Worm (Caenorhabditis elegans): ENCODE results near the gene C10C5.7.
A peak's percentile ranks its signal among the peaks of the same experiment; 100 is the strongest.

The C10C5.7 gene

DNA sequence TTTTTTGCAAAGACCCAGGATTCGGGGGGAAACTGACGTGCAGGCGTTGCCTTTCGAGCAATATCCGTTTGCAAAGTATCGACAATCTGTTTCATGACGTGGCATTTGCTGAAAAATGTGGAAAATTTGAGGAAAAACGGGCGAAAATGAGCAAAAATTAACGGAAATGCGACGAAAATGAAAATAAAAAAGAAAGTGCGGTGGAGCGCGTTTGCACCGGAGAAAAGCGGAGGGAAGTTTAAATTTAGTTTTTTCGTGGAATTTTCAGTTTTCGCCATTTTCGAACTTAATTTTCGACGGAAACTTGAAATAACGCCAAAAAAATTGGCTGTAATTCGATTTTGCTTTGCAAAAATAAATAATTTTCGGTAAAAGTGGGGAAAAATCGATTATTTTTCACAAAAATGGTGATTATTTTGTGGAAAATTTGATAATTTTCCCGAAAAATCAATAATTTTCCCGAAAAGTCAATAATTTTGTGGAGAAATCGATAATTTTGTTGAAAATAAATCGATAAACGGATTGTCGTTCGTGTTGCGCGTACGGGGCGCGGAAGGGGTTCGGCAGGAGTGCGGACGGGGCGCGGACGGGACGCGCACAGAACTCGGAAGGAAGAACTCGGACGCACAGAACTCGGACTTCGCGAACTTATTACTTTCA lies 19.0 kb downstream of the C10C5.7 start (continued):
- TF ChIP-seq xbp-1 (tag; optimal IDR thresholded peaks at IDR 0.05) (peak; percentile 45), snpc-4 (tag; optimal IDR thresholded peaks at IDR 0.05) (no peak), nhr-90 (tag; optimal IDR thresholded peaks at IDR 0.05; ENCODE audit: poor library complexity) (no peak), tbx-2 (tag; optimal IDR thresholded peaks at IDR 0.05) (peak; percentile 22), mep-1 (tag; optimal IDR thresholded peaks at IDR 0.05) (no peak), hpl-2 (GFP tag; optimal IDR thresholded peaks at IDR 0.05) (no peak), C16A3.4 (tag; optimal IDR thresholded peaks at IDR 0.05) (no peak), nhr-76 (tag; optimal IDR thresholded peaks at IDR 0.05) (no peak), vab-15 (tag; optimal IDR thresholded peaks at IDR 0.05) (no peak), nhr-47 (tag; optimal IDR thresholded peaks at IDR 0.05) (peak; percentile 57), sox-4 (tag; optimal IDR thresholded peaks at IDR 0.05) (no peak), mab-9 (GFP tag; IDR thresholded peaks at IDR 0.05) (no peak), fkh-8 (tag; optimal IDR thresholded peaks at IDR 0.05) (no peak), egl-13 (tag; optimal IDR thresholded peaks at IDR 0.05) (no peak), rnt-1 (tag; optimal IDR thresholded peaks at IDR 0.05) (peak; percentile 45), lir-3 (tag; optimal IDR thresholded peaks at IDR 0.05; ENCODE audit: poor library complexity) (no peak), efl-1 (optimal IDR thresholded peaks at IDR 0.05) (peak; percentile 93 to 96), efl-1 (GFP tag; optimal IDR thresholded peaks at IDR 0.05 in 1 of 2) (peak; percentile 92 to 99), C34B4.2 (tag; optimal IDR thresholded peaks at IDR 0.05) (no peak), ets-5 (GFP tag; IDR thresholded peaks at IDR 0.05) (no peak), nhr-77 (tag; optimal IDR thresholded peaks at IDR 0.05) (no peak), aly-2 (tag; optimal IDR thresholded peaks at IDR 0.05) (no peak), skn-1 (tag; optimal IDR thresholded peaks at IDR 0.05) (no peak), fkh-4 (tag; optimal IDR thresholded peaks at IDR 0.05; ENCODE audit: borderline replicate concordance) (no peak), ceh-88 (GFP tag; IDR thresholded peaks at IDR 0.05) (no peak), elt-2 (tag; optimal IDR thresholded peaks at IDR 0.05) (no peak), pag-3 (tag; optimal IDR thresholded peaks at IDR 0.05; ENCODE audit: borderline replicate concordance, insufficient read depth) (no peak), alr-1 (tag; optimal IDR thresholded peaks at IDR 0.05; ENCODE audit: borderline replicate concordance) (no peak), nhr-20 (tag; optimal IDR thresholded peaks at IDR 0.05) (no peak), elt-3 (tag; optimal IDR thresholded peaks at IDR 0.05) (no peak), ceh-8 (GFP tag; optimal IDR thresholded peaks at IDR 0.05) (no peak), ztf-4 (tag; optimal IDR thresholded peaks at IDR 0.05) (no peak), grh-1 (GFP tag; IDR thresholded peaks at IDR 0.05) (no peak; the same call in 1 of the 2 replicates), efl-3 (GFP tag; optimal IDR thresholded peaks at IDR 0.05) (no peak), lin-15B (tag; optimal IDR thresholded peaks at IDR 0.05) (no peak), sptf-1 (tag; optimal IDR thresholded peaks at IDR 0.05) (no peak), lin-14 (GFP tag; optimal IDR thresholded peaks at IDR 0.05) (no peak), hlh-4 (tag; optimal IDR thresholded peaks at IDR 0.05) (no peak), unc-30 (tag; optimal IDR thresholded peaks at IDR 0.05) (no peak), nhr-85 (tag) (peak; percentile 75), isw-1 (GFP tag; IDR thresholded peaks at IDR 0.05) (peak; percentile 55), hlh-17 (GFP tag; optimal IDR thresholded peaks at IDR 0.05; ENCODE audit: borderline replicate concordance) (no peak), jun-1 (tag; optimal IDR thresholded peaks at IDR 0.05) (no peak), unc-62 (GFP tag; optimal IDR thresholded peaks at IDR 0.05) (no peak), unc-98 (GFP tag; IDR thresholded peaks at IDR 0.05) (no peak), nhr-71 (tag; optimal IDR thresholded peaks at IDR 0.05) (peak; percentile 49), sup-37 (GFP tag; optimal IDR thresholded peaks at IDR 0.05) (no peak), ces-1 (GFP tag; optimal IDR thresholded peaks at IDR 0.05) (no peak), blmp-1 (tag; optimal IDR thresholded peaks at IDR 0.05) (no peak), dpl-1 (GFP tag; optimal IDR thresholded peaks at IDR 0.05) (peak; percentile 87 to 90 (median 90)), mdl-1 (tag; optimal IDR thresholded peaks at IDR 0.05) (no peak), lin-13 (GFP tag; optimal IDR thresholded peaks at IDR 0.05) (no peak)
